Fruit fly (Drosophila melanogaster) whole organism, wandering third instar larva: ENCODE measurements around the gene Dus2.

Experiments used
- Abd-B ChIP-seq: fragments of >200 bp; optimal IDR thresholded peaks from 2 replicates; lab custom pipeline; 2017; ENCODE audit warnings: missing biosample characterization, missing genetic modification characterization
- CG32264 ChIP-seq: fragments of 200-800 bp; sonication (Bioruptor generic); optimal IDR thresholded peaks from 2 replicates; lab custom pipeline; 2016; ENCODE audit warnings: missing biosample characterization, missing genetic modification characterization
- CG9705 ChIP-seq: fragments of 200-800 bp; sonication (Bioruptor generic); optimal IDR thresholded peaks from 2 replicates; lab custom pipeline; 2018; ENCODE audit warnings: missing biosample characterization, mild to moderate bottlenecking, missing genetic modification characterization
- CrebA ChIP-seq: fragments of 200-800 bp; sonication (Bioruptor generic); optimal IDR thresholded peaks from 2 replicates; lab custom pipeline; 2016; ENCODE audit warnings: missing biosample characterization, mild to moderate bottlenecking, missing genetic modification characterization, borderline replicate concordance
- Dfd ChIP-seq: fragments of >200 bp; optimal IDR thresholded peaks from 2 replicates; lab custom pipeline; 2017; ENCODE audit warnings: missing biosample characterization, missing genetic modification characterization
- Dif ChIP-seq: fragments of 200-275, 200-300 bp; sonication (Bioruptor generic); optimal IDR thresholded peaks from 2 replicates; lab custom pipeline; 2018; ENCODE audit warnings: missing biosample characterization, missing genetic modification characterization; ENCODE audit not compliant: partially characterized antibody
- GATAd ChIP-seq: sonication (Bioruptor generic); optimal IDR thresholded peaks from 2 replicates; lab custom pipeline; 2016; ENCODE audit warnings: missing biosample characterization, missing genetic modification characterization
- HLH106 ChIP-seq: fragments of 200-800 bp; optimal IDR thresholded peaks from 3 replicates; lab custom pipeline; 2019; ENCODE audit warnings: missing biosample characterization, mild to moderate bottlenecking, missing genetic modification characterization, moderate library complexity
- Hnf4 ChIP-seq: fragments of 200-800 bp; sonication (Bioruptor generic); optimal IDR thresholded peaks from 2 replicates; lab custom pipeline; 2016; ENCODE audit warnings: missing biosample characterization, mild to moderate bottlenecking, missing genetic modification characterization
- Hr78 ChIP-seq: fragments of >200 bp; optimal IDR thresholded peaks from 2 replicates; lab custom pipeline; 2017; ENCODE audit warnings: missing biosample characterization, missing genetic modification characterization
- Hr83 ChIP-seq: fragments of 200-300 bp; sonication (Bioruptor generic); optimal IDR thresholded peaks from 2 replicates; lab custom pipeline; 2016; ENCODE audit warnings: missing biosample characterization, mild to moderate bottlenecking, missing genetic modification characterization, moderate library complexity; ENCODE audit not compliant: poor library complexity, severe bottlenecking
- Jra ChIP-seq: sonication (Bioruptor generic); optimal IDR thresholded peaks from 2 replicates; lab custom pipeline; 2016; ENCODE audit warnings: missing biosample characterization, missing genetic modification characterization
- Mio ChIP-seq: sonication (Bioruptor generic); optimal IDR thresholded peaks from 2 replicates; lab custom pipeline; 2016; ENCODE audit warnings: missing biosample characterization, missing genetic modification characterization
- Myc ChIP-seq: fragments of >200 bp; optimal IDR thresholded peaks from 2 replicates; lab custom pipeline; 2017
- N ChIP-seq: fragments of >200 bp; optimal IDR thresholded peaks from 2 replicates; lab custom pipeline; 2018; ENCODE audit warnings: missing biosample characterization, missing external identifiers, missing genetic modification characterization
- OdsH ChIP-seq: fragments of 200-800 bp; sonication (Bioruptor generic); optimal IDR thresholded peaks from 2 replicates; lab custom pipeline; 2016; ENCODE audit warnings: missing biosample characterization, mild to moderate bottlenecking, missing genetic modification characterization
- Rel ChIP-seq, 2 experiments: fragments of 200-800 bp; sonication (Bioruptor generic) in 1 of 2; optimal IDR thresholded peaks; 2 replicates in 1 of 2; 3 replicates in 1 of 2; lab custom pipeline; 2016 to 2019; ENCODE audit warnings: mild to moderate bottlenecking in 2 of 2, missing biosample characterization in 2 of 2, missing genetic modification characterization in 2 of 2, moderate library complexity in 1 of 2
- Sp1 ChIP-seq: fragments of 200-800 bp; sonication (Bioruptor generic); optimal IDR thresholded peaks from 3 replicates; lab custom pipeline; 2019; ENCODE audit warnings: missing biosample characterization, mild to moderate bottlenecking, missing genetic modification characterization, moderate library complexity
- Vsx2 ChIP-seq: fragments of 200-300, 225-300 bp; sonication (Bioruptor generic); optimal IDR thresholded peaks from 2 replicates; lab custom pipeline; 2018; ENCODE audit warnings: missing biosample characterization, missing genetic modification characterization; ENCODE audit not compliant: partially characterized antibody
- brk ChIP-seq: fragments of 200-800 bp; sonication (Bioruptor generic); optimal IDR thresholded peaks from 2 replicates; lab custom pipeline; 2016; ENCODE audit warnings: missing biosample characterization, mild to moderate bottlenecking, missing genetic modification characterization
- dl ChIP-seq, 2 experiments: fragments of 175-275, 200-275 bp in 1 of 2; fragments of 200-275 bp in 1 of 2; sonication (Bioruptor generic); optimal IDR thresholded peaks; lab custom pipeline; 2018; ENCODE audit warnings: mild to moderate bottlenecking in 2 of 2, missing biosample characterization in 2 of 2, missing genetic modification characterization in 2 of 2, moderate library complexity in 2 of 2; ENCODE audit not compliant: partially characterized antibody in 2 of 2, insufficient read depth in 1 of 2
- dsf ChIP-seq: sonication (Bioruptor generic); optimal IDR thresholded peaks from 2 replicates; lab custom pipeline; 2016; ENCODE audit warnings: missing biosample characterization, missing genetic modification characterization, borderline replicate concordance
- foxo ChIP-seq, 2 experiments: fragments of 200-800 bp; sonication (Bioruptor generic); optimal IDR thresholded peaks; 2 replicates in 1 of 2; 3 replicates in 1 of 2; lab custom pipeline; 2016 to 2017; ENCODE audit warnings: missing biosample characterization in 2 of 2, missing genetic modification characterization in 2 of 2
- fru ChIP-seq: fragments of 200-800 bp; sonication (Bioruptor generic); optimal IDR thresholded peaks from 3 replicates; lab custom pipeline; 2016; ENCODE audit warnings: missing biosample characterization, mild to moderate bottlenecking, missing genetic modification characterization
- h ChIP-seq: fragments of 200-800 bp; sonication (Bioruptor generic); optimal IDR thresholded peaks from 3 replicates; lab custom pipeline; 2016; ENCODE audit warnings: missing biosample characterization, mild to moderate bottlenecking, missing genetic modification characterization
- jim ChIP-seq: fragments of 175-275, 200-325 bp; sonication (Bioruptor generic); optimal IDR thresholded peaks from 2 replicates; lab custom pipeline; 2016; ENCODE audit warnings: missing biosample characterization, mild to moderate bottlenecking, missing genetic modification characterization
- pan ChIP-seq: fragments of >200 bp; optimal IDR thresholded peaks from 2 replicates; lab custom pipeline; 2017
- psq ChIP-seq: fragments of 200-800 bp; sonication (Bioruptor generic); optimal IDR thresholded peaks from 3 replicates; lab custom pipeline; 2017; ENCODE audit warnings: missing biosample characterization, mild to moderate bottlenecking, missing genetic modification characterization, moderate library complexity
- rgr ChIP-seq: fragments of 200-800 bp; sonication (Bioruptor generic); optimal IDR thresholded peaks from 3 replicates; lab custom pipeline; 2016; ENCODE audit warnings: missing biosample characterization, mild to moderate bottlenecking, missing genetic modification characterization
- sage ChIP-seq: fragments of 200-800 bp; sonication (Bioruptor generic); optimal IDR thresholded peaks from 2 replicates; lab custom pipeline; 2016; ENCODE audit warnings: missing biosample characterization, mild to moderate bottlenecking, missing genetic modification characterization
- sv ChIP-seq: fragments of 200-800 bp; sonication (Bioruptor generic); optimal IDR thresholded peaks from 3 replicates; lab custom pipeline; 2016; ENCODE audit warnings: missing biosample characterization, missing genetic modification characterization
- usp ChIP-seq: fragments of >200 bp; optimal IDR thresholded peaks from 2 replicates; lab custom pipeline; 2017; ENCODE audit warnings: missing biosample characterization, missing genetic modification characterization
- woc ChIP-seq: sonication (Bioruptor generic); optimal IDR thresholded peaks from 2 replicates; lab custom pipeline; 2016; ENCODE audit warnings: missing biosample characterization, mild to moderate bottlenecking, missing genetic modification characterization

The Dus2 gene

DNA sequence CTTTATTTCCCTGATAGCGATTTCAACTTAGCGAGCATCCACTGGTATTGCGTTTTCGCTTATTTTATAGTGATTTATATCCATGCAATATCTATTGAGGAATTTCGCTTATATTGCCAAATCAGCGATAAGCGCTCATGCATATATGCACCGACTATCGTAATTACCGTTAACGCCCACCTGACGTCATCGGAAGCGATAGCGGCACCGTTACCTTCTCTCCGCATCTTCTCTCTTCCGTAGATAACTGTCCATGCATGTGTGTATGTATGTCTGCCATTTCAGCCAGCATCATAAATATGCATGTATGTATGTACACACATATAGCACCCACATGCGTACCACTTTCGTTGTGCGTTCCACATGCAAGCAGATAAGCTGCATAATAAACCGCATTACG, 16.6 kb upstream of the Dus2 start:
- TF ChIP-seq CG32264 (GFP tag; lab: Kevin White, UChicago): no peak
- TF ChIP-seq Rel (GFP tag; optimal IDR thresholded peaks at IDR 0.05; lab: Kevin White, UChicago): no peak
- TF ChIP-seq Rel (tag; optimal IDR thresholded peaks at IDR 0.05; lab: Kevin White, UChicago): no peak
- TF ChIP-seq GATAd (GFP tag; lab: Kevin White, UChicago): no peak
- no peak for TF ChIP-seq dl (GFP tag; optimal IDR thresholded peaks at IDR 0.05; lab: Kevin White, UChicago; ENCODE audit: insufficient read depth in 1 of 2, partially characterized antibody in 2 of 2)
- TF ChIP-seq jim (GFP tag; lab: Kevin White, UChicago): no peak
- TF ChIP-seq CG9705 (GFP tag; lab: Kevin White, UChicago): no peak
- no peak for TF ChIP-seq usp (GFP tag; lab: Kevin White, UChicago)
- TF ChIP-seq sv (GFP tag; lab: Kevin White, UChicago): no peak
- TF ChIP-seq CrebA (GFP tag; lab: Kevin White, UChicago): no peak
- no peak for TF ChIP-seq HLH106
- no peak for TF ChIP-seq N (GFP tag; lab: Kevin White, UChicago)
- no peak for TF ChIP-seq Hr78 (GFP tag; lab: Kevin White, UChicago)
- no peak for TF ChIP-seq fru (GFP tag; lab: Kevin White, UChicago)
- TF ChIP-seq OdsH (GFP tag; lab: Kevin White, UChicago): no peak
- no peak for TF ChIP-seq Vsx2 (GFP tag; lab: Kevin White, UChicago)
- no peak for TF ChIP-seq woc (GFP tag; lab: Kevin White, UChicago)

DNA sequence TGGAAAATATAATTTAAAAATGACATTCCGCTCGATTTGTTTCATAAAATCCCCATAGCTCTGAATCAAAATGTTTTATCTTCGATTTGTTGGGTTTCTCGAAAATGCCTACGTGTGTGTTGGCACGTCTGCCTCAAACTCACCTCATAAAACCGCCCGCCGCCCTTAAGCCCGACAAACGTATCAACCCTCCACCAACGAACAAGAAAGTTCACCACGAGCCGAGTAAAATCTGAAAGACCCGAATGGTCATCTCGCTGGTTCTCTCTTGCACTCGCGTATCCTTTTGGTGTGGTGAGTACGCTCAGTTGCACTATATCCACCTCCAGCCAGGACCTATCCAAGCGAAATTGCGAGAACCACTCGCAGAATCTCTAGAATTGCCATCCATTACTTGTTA, 15.8 kb upstream of the Dus2 start:
- no peak for TF ChIP-seq HLH106
- TF ChIP-seq Sp1 (GFP tag; lab: Kevin White, UChicago): no peak
- TF ChIP-seq N (GFP tag; lab: Kevin White, UChicago): no peak
- TF ChIP-seq Abd-B: no peak
- no peak for TF ChIP-seq brk (GFP tag; lab: Kevin White, UChicago)
- no peak for TF ChIP-seq Jra (GFP tag; lab: Kevin White, UChicago)
- no peak for TF ChIP-seq psq (GFP tag; lab: Kevin White, UChicago)
- no peak for TF ChIP-seq Dif (GFP tag; lab: Kevin White, UChicago)
- TF ChIP-seq Myc (lab: Kevin White, UChicago): no peak
- no peak for TF ChIP-seq GATAd (GFP tag; lab: Kevin White, UChicago)
- TF ChIP-seq h (GFP tag; lab: Kevin White, UChicago): no peak
- no peak for TF ChIP-seq CrebA (GFP tag; lab: Kevin White, UChicago)
- TF ChIP-seq Hr83 (GFP tag; lab: Kevin White, UChicago): no peak
- TF ChIP-seq Hr78 (GFP tag; lab: Kevin White, UChicago): no peak
- TF ChIP-seq Mio (GFP tag; lab: Kevin White, UChicago): no peak
- no peak for TF ChIP-seq Dfd (GFP tag; lab: Kevin White, UChicago)
- no peak for TF ChIP-seq usp (GFP tag; lab: Kevin White, UChicago)
- TF ChIP-seq CG32264 (GFP tag; lab: Kevin White, UChicago): no peak
- TF ChIP-seq sv (GFP tag; lab: Kevin White, UChicago): no peak
- TF ChIP-seq dsf (GFP tag; lab: Kevin White, UChicago): no peak

DNA sequence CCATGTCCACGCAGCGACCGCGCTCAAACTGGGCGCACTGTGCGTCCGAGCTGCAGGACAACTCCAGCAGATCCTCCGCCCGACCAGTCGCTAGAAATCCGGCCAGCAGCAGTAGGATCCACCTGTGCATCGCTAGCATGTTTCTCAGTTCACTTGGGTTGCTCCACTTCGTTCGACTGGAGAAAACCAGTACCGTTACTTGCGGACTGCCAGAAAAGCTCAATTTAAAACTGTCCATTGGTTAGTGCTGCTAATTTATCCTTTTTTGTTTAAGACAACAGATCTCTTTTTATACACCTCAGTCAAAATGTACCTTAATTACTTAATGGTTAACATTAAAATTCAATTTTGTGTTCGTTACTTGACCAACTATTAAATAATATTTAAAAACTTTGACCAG, 12.1 kb upstream of the Dus2 start, which contains the start of gene CG11674:
CG11674 (minus strand) TSS at position 215 of the 400 bp plus-strand sequence.
- TF ChIP-seq dsf (GFP tag; lab: Kevin White, UChicago): no peak
- TF ChIP-seq jim (GFP tag; lab: Kevin White, UChicago): no peak
- TF ChIP-seq CG32264 (GFP tag; lab: Kevin White, UChicago): no peak
- no peak for TF ChIP-seq CG9705 (GFP tag; lab: Kevin White, UChicago)
- no peak for TF ChIP-seq rgr (GFP tag; lab: Kevin White, UChicago)
- no peak for TF ChIP-seq CrebA (GFP tag; lab: Kevin White, UChicago)
- no peak for TF ChIP-seq HLH106
- no peak for TF ChIP-seq Dif (GFP tag; lab: Kevin White, UChicago)
- TF ChIP-seq brk (GFP tag; lab: Kevin White, UChicago): no peak
- no peak for TF ChIP-seq usp (GFP tag; lab: Kevin White, UChicago)
- TF ChIP-seq Hnf4 (GFP tag; lab: Kevin White, UChicago): no peak
- no peak for TF ChIP-seq foxo (GFP tag; optimal IDR thresholded peaks at IDR 0.05; lab: Kevin White, UChicago)
- no peak for TF ChIP-seq OdsH (GFP tag; lab: Kevin White, UChicago)
- TF ChIP-seq dl (GFP tag; optimal IDR thresholded peaks at IDR 0.05; lab: Kevin White, UChicago; ENCODE audit: insufficient read depth in 1 of 2, partially characterized antibody in 2 of 2): no peak
- no peak for TF ChIP-seq woc (GFP tag; lab: Kevin White, UChicago)
- no peak for TF ChIP-seq sage
- TF ChIP-seq Mio (GFP tag; lab: Kevin White, UChicago): no peak
- no peak for TF ChIP-seq pan (lab: Kevin White, UChicago)
- no peak for TF ChIP-seq psq (GFP tag; lab: Kevin White, UChicago)
- no peak for TF ChIP-seq Abd-B
